Fruit fly (Drosophila melanogaster) whole organism, prepupa: Measurements from ENCODE around the gene CG14013.

Experiments used
- CG10631 ChIP-seq: fragments of 200-800 bp; sonication (Bioruptor generic); optimal IDR thresholded peaks from 2 replicates; lab custom pipeline; 2016; ENCODE audit warnings: missing biosample characterization, missing genetic modification characterization
- CG16779 ChIP-seq: fragments of 200-800 bp; sonication (Bioruptor generic); optimal IDR thresholded peaks from 3 replicates; lab custom pipeline; 2017; ENCODE audit warnings: missing biosample characterization, mild to moderate bottlenecking, missing genetic modification characterization
- CG4318 ChIP-seq: fragments of 200-800 bp; sonication (Bioruptor generic); optimal IDR thresholded peaks from 3 replicates; lab custom pipeline; 2017; ENCODE audit warnings: missing biosample characterization, mild to moderate bottlenecking, missing genetic modification characterization
- Hr38 ChIP-seq: sonication (Bioruptor generic); optimal IDR thresholded peaks from 2 replicates; lab custom pipeline; 2016; ENCODE audit warnings: missing biosample characterization, missing genetic modification characterization
- Sox14 ChIP-seq: fragments of 200-800 bp; sonication (Bioruptor generic); optimal IDR thresholded peaks from 3 replicates; lab custom pipeline; 2016; ENCODE audit warnings: missing biosample characterization, missing genetic modification characterization
- fd85E ChIP-seq: fragments of 200-800 bp; sonication (Bioruptor generic); optimal IDR thresholded peaks from 3 replicates; lab custom pipeline; 2016; ENCODE audit warnings: missing biosample characterization, missing genetic modification characterization
- salr ChIP-seq, 2 experiments: fragments of 200-800 bp; sonication (Bioruptor generic); optimal IDR thresholded peaks; 3 replicates each; lab custom pipeline; 2016 to 2018; ENCODE audit warnings: missing biosample characterization in 2 of 2, missing genetic modification characterization in 2 of 2, mild to moderate bottlenecking in 1 of 2
- spab ChIP-seq: fragments of 200-800 bp; sonication (Bioruptor generic); optimal IDR thresholded peaks from 2 replicates; lab custom pipeline; 2017; ENCODE audit warnings: missing biosample characterization, mild to moderate bottlenecking, missing genetic modification characterization, missing genetic modification reagents

Gene CG14013

DNA sequence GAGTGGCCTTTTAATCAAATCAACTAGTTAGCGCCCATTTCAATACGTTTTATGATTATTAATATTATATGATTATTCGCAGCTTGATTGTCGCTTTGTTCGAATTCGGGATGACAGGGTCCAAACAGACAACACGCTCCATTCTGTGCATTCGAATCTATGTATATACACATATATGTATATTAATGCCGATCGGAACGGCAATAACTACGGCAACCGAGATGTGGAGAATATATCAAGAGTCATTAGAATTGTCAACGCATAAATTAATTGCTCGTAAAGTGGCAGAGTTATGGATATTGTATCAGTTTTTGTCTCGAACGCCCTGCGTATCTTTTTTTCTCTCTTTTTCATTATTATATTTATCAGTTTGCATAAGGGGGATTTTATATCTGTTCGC lies 50.8 kb downstream of the CG14013 start:
- TF ChIP-seq Sox14 (GFP tag; lab: Kevin White, UChicago) (no peak), CG4318 (no peak), CG10631 (GFP tag; lab: Kevin White, UChicago) (no peak), CG16779 (no peak), salr (GFP tag; optimal IDR thresholded peaks at IDR 0.05; lab: Kevin White, UChicago) (no peak), spab (no peak), Hr38 (GFP tag; lab: Kevin White, UChicago) (no peak), fd85E (GFP tag; lab: Kevin White, UChicago) (no peak)
- TF ChIP-seq, all 60 proteins: peak for 0
